Worm (Caenorhabditis elegans) whole organism, midembryonic: ENCODE data around the gene pbo-6.

Experiments
- T22C8.4 ChIP-seq: fragments of 200-800 bp; sonication (Bioruptor generic); IDR thresholded peaks from 2 replicates; pipeline ENCODE4 v1.3.6; 2022; ENCODE audit warnings: missing genetic modification characterization, missing compliant biosample characterization
- cog-1 ChIP-seq: sonication (generic microtip); optimal IDR thresholded peaks from 2 replicates; lab custom pipeline; 2016; ENCODE audit warnings: missing genetic modification characterization, missing compliant biosample characterization
- flt-1 ChIP-seq: fragments of 200-800 bp; sonication (Bioruptor generic); IDR thresholded peaks from 2 replicates; pipeline ENCODE4 v1.3.6; 2022; ENCODE audit warnings: missing genetic modification characterization, missing compliant biosample characterization
- klf-2 ChIP-seq: fragments of 200-800 bp; sonication (Bioruptor generic); conservative IDR thresholded peaks from 2 replicates; pipeline ENCODE4 v1.3.6; 2022; ENCODE audit warnings: missing genetic modification reagents, missing genetic modification characterization, missing compliant biosample characterization
- med-1 ChIP-seq: sonication (generic microtip); optimal IDR thresholded peaks from 2 replicates; lab custom pipeline; 2017; ENCODE audit warnings: missing genetic modification characterization, mild to moderate bottlenecking, missing compliant biosample characterization, antibody characterized with exemption, missing genetic modification reagents; ENCODE audit not compliant: insufficient read depth
- ref-1 ChIP-seq: fragments of 200-800 bp; sonication (Bioruptor generic); conservative IDR thresholded peaks from 2 replicates; pipeline ENCODE4 v1.3.6; 2022; ENCODE audit warnings: missing genetic modification reagents, missing genetic modification characterization, missing compliant biosample characterization
- tab-1 ChIP-seq: fragments of 200-800 bp; sonication (Bioruptor generic); IDR thresholded peaks from 2 replicates; pipeline ENCODE4 v1.3.6; 2022; ENCODE audit warnings: missing genetic modification characterization, missing compliant biosample characterization
- ztf-23 ChIP-seq: fragments of 200-800 bp; sonication (Bioruptor generic); IDR thresholded peaks from 2 replicates; pipeline ENCODE4 v1.3.6; 2022; ENCODE audit warnings: missing genetic modification reagents, missing genetic modification characterization, missing compliant biosample characterization
- ztf-29 ChIP-seq: fragments of 200-800 bp; sonication (Bioruptor generic); IDR thresholded peaks from 2 replicates; pipeline ENCODE4 v1.3.6; 2022; ENCODE audit warnings: missing genetic modification reagents, missing genetic modification characterization, missing compliant biosample characterization

The pbo-6 gene

DNA sequence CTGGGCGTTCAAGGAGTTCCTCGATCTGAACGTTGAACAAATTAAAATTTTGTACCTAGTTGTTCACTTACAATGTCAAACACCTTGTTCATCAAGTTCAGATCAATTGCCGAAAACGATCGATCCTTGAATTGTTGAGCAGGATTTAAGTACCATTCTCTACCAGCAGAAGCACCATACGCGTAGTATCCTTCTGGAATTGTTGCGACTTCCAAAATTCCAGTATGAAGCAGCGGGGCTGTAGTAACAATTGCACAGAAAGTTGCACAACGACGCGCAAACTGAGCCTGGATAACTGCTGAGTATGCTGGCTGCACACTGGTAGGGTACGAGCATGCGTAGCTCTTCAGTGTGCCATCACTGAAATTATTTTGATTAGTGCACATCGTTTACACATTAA lies 39.6 kb downstream of the pbo-6 start:
- no peak for TF ChIP-seq klf-2 (GFP tag; lab: Robert Waterston, UW)
- TF ChIP-seq tab-1 (GFP tag; lab: Robert Waterston, UW) = no peak
- no peak for TF ChIP-seq ref-1
- no peak for TF ChIP-seq cog-1
- no peak for TF ChIP-seq T22C8.4 (GFP tag; lab: Robert Waterston, UW)
- no peak for TF ChIP-seq flt-1 (GFP tag; lab: Robert Waterston, UW)
- no peak for TF ChIP-seq ztf-23
- no peak for TF ChIP-seq med-1 (GFP tag; lab: Kevin White, UChicago)
- no peak for TF ChIP-seq ztf-29

ce11 chrX:17471703-17472102 lies 42.9 kb downstream of the pbo-6 start:
- TF ChIP-seq T22C8.4 (GFP tag; lab: Robert Waterston, UW) (no peak), klf-2 (GFP tag; lab: Robert Waterston, UW) (no peak), ref-1 (no peak), ztf-29 (no peak), ztf-23 (no peak)

- TF ChIP-seq ztf-29 (no peak), tab-1 (GFP tag; lab: Robert Waterston, UW) (no peak), klf-2 (GFP tag; lab: Robert Waterston, UW) (no peak), flt-1 (GFP tag; lab: Robert Waterston, UW) (no peak), ztf-23 (no peak), cog-1 (no peak), med-1 (GFP tag; lab: Kevin White, UChicago) (no peak), T22C8.4 (GFP tag; lab: Robert Waterston, UW) (no peak), ref-1 (no peak)
These were observed 44.1 kb downstream of the pbo-6 start for ce11 chrX:17472917-17473316.

ce11 chrX:17474521-17475170 lies 45.8 kb downstream of the pbo-6 start, which contains the start of gene tps-1:
TSS of gene tps-1 (minus strand) at chrX:17474534.
- TF ChIP-seq klf-2 (GFP tag; lab: Robert Waterston, UW) = no peak
- no peak for TF ChIP-seq cog-1
- TF ChIP-seq ztf-29 = no peak
- no peak for TF ChIP-seq med-1 (GFP tag; lab: Kevin White, UChicago)
- TF ChIP-seq ztf-23 = no peak

- TF ChIP-seq med-1 (GFP tag; lab: Kevin White, UChicago) (no peak), ztf-29 (no peak), ztf-23 (no peak), tab-1 (GFP tag; lab: Robert Waterston, UW) (no peak), klf-2 (GFP tag; lab: Robert Waterston, UW) (no peak), ref-1 (no peak), T22C8.4 (GFP tag; lab: Robert Waterston, UW) (no peak), flt-1 (GFP tag; lab: Robert Waterston, UW) (no peak), cog-1 (no peak)
These were observed 47.1 kb downstream of the pbo-6 start for ce11 chrX:17475974-17476373.

DNA sequence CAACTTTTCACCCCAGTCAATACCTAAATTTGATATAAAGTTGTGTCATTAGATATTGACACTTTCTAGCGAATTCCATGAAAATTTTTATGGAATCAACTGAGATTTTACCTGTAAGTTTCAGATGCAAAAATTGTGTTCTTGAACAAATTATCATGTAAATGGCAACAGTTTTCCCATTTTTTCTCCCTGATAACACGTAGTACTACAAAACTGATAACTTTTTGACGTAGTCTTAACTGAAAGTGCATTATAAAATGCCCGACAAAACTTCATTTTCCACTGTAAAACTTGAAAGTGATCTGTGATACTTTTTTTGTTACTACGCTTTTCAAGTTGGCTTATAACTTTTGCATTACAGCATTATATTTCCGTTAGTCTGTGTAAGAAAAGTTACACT lies 49.8 kb downstream of the pbo-6 start:
- TF ChIP-seq ztf-29 = no peak

DNA sequence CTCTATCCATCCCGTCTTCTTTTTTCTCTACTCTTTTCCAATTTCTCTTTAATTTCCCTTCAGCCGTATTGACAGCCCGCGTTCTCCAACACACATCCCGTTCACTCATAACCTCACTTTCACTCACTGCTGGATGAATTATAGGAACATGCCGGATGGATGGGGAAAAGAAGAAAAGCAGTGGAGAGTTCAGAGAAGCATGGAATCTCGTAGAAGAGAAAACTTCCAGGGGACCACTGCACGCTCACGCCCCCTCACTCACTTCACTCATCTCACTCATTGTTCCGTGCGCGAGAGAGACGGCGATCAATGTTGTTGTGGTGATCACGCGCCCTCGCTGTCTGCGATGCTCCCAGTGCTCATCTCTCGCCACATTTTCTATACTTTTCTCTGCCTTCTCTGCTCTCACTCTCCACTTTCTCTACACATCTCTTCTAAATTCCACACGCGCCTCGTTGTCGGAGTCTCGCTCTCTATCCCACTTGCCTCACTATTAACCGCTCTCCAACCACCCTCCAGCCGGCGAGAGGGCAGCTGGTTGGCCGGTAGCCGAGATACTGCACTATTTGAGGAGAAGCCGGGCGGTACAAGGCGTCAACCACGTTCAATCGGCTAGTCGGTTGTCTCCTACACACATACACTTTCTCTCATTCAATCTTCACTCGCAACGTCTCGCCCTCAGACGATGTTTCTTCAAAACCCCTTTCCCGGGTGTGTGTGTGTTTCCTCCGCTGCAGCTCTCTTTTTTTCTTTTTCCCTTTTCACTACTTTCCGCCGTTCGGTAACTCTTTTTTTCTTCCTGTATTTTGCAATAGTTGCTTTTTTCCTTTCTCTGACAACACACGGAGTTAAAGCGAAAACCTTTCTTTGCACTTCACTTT lies 51.1 kb downstream of the pbo-6 start:
- TF ChIP-seq klf-2 (GFP tag; lab: Robert Waterston, UW) (no peak), cog-1 (peak; percentile 86), ztf-29 (peak; percentile 41; the same call in 1 of the 2 replicates), flt-1 (GFP tag; lab: Robert Waterston, UW) (peak; percentile 40; the same call in 1 of the 2 replicates), ztf-23 (0 out of 2 replicates have a peak, but pooled peaks have one; percentile 20), tab-1 (GFP tag; lab: Robert Waterston, UW) (peak; percentile 62; the same call in 1 of the 2 replicates), med-1 (GFP tag; lab: Kevin White, UChicago) (no peak), ref-1 (no peak), T22C8.4 (GFP tag; lab: Robert Waterston, UW) (peak; percentile 29; the same call in 1 of the 2 replicates)

DNA sequence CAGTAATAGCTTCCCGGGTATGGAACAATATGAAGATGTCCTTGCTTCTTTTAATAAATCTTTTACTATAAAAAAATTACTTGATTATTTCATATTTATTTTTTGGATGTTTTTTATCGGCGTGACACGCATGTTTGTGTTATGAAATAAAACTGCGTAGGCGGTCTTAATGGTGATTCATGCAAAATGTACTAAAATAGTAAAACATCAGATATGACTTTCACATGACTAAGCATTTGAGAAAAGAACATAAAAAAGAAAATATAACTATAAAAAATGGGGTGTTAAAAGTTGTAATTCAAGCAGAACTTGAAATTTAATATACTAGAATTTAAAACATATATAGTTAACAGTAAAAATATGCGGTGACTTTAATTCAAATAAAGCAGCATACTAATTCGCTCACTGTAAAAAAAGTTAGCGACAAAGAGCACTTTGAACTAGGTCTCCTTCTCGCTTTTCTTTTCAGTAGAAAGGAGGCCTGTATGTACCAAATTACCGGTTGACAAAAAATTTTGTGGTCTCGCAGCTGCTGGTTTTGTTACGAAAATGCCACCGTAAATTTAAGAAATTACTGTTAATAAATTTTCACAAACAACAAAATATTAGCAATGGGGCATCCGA lies 53.2 kb downstream of the pbo-6 start:
- no peak for TF ChIP-seq ztf-29
- TF ChIP-seq klf-2 (GFP tag; lab: Robert Waterston, UW) = no peak
- no peak for TF ChIP-seq ztf-23
- TF ChIP-seq flt-1 (GFP tag; lab: Robert Waterston, UW) = no peak
- no peak for TF ChIP-seq ref-1
- TF ChIP-seq T22C8.4 (GFP tag; lab: Robert Waterston, UW) = no peak
- TF ChIP-seq tab-1 (GFP tag; lab: Robert Waterston, UW) = no peak
- no peak for TF ChIP-seq med-1 (GFP tag; lab: Kevin White, UChicago)
- no peak for TF ChIP-seq cog-1
